Worm (Caenorhabditis elegans) whole organism, early embryonic: ENCODE results near the gene skr-9.

ENCODE experiments used
- B0310.2 ChIP-seq: sonication (generic microtip); optimal IDR thresholded peaks from 2 replicates; lab custom pipeline; 2016; ENCODE audit warnings: mild to moderate bottlenecking, missing genetic modification characterization, missing compliant biosample characterization
- F13C5.2 ChIP-seq: sonication (generic microtip); optimal IDR thresholded peaks from 2 replicates; lab custom pipeline; 2017; ENCODE audit warnings: mild to moderate bottlenecking, missing genetic modification characterization, inconsistent platforms, missing compliant biosample characterization
- aly-1 ChIP-seq: sonication (generic microtip); optimal IDR thresholded peaks from 2 replicates; lab custom pipeline; 2016; ENCODE audit warnings: missing genetic modification characterization, missing compliant biosample characterization
- ama-1 ChIP-seq: fragments of 150-350 bp; optimal IDR thresholded peaks from 2 replicates; lab custom pipeline; 2014
- ceh-13 ChIP-seq: fragments of 200-800 bp; sonication (Bioruptor generic); optimal IDR thresholded peaks from 2 replicates; lab custom pipeline; 2018; ENCODE audit warnings: mild to moderate bottlenecking, missing genetic modification characterization, missing compliant biosample characterization
- ceh-36 ChIP-seq: sonication (generic microtip); optimal IDR thresholded peaks from 2 replicates; lab custom pipeline; 2016; ENCODE audit warnings: missing genetic modification characterization, inconsistent platforms, missing compliant biosample characterization
- ets-7 ChIP-seq: sonication (generic microtip); optimal IDR thresholded peaks from 2 replicates; lab custom pipeline; 2016; ENCODE audit warnings: missing genotype, missing genetic modification characterization, missing compliant biosample characterization
- flt-1 ChIP-seq: fragments of 200-800 bp; sonication (Bioruptor generic); IDR thresholded peaks from 2 replicates; pipeline ENCODE4 v1.3.6; 2022; ENCODE audit warnings: missing genetic modification characterization, missing compliant biosample characterization
- hmbx-1 ChIP-seq: sonication (generic microtip); optimal IDR thresholded peaks from 2 replicates; lab custom pipeline; 2016; ENCODE audit warnings: mild to moderate bottlenecking, missing genetic modification characterization, missing compliant biosample characterization
- hmg-4 ChIP-seq: fragments of 200-800 bp; sonication (Bioruptor generic); optimal IDR thresholded peaks from 2 replicates; lab custom pipeline; 2018; ENCODE audit warnings: mild to moderate bottlenecking, missing genetic modification characterization, missing compliant biosample characterization
- hnd-1 ChIP-seq: sonication (generic microtip); optimal IDR thresholded peaks from 2 replicates; lab custom pipeline; 2016; ENCODE audit warnings: missing genetic modification characterization, missing compliant biosample characterization
- pes-1 ChIP-seq: fragments of 200-800 bp; sonication (Bioruptor generic); IDR thresholded peaks from 2 replicates; pipeline ENCODE4 v1.3.6; 2022; ENCODE audit warnings: missing genetic modification reagents, missing genetic modification characterization, missing compliant biosample characterization
- scrt-1 ChIP-seq: fragments of 200-800 bp; sonication (Bioruptor generic); IDR thresholded peaks from 2 replicates; pipeline ENCODE4 v1.3.6; 2022; ENCODE audit warnings: missing genetic modification characterization, missing compliant biosample characterization
- sea-1 ChIP-seq: fragments of 200-800 bp; sonication (Bioruptor generic); conservative IDR thresholded peaks from 2 replicates; pipeline ENCODE4 v1.3.6; 2022; ENCODE audit warnings: missing genetic modification characterization, missing compliant biosample characterization
- tbx-11 ChIP-seq: fragments of 200-800 bp; sonication (Bioruptor generic); IDR thresholded peaks from 2 replicates; pipeline ENCODE4 v1.3.6; 2022; ENCODE audit warnings: missing genetic modification characterization, missing compliant biosample characterization
- tbx-37 ChIP-seq: fragments of 200-800 bp; sonication (Bioruptor generic); conservative IDR thresholded peaks from 2 replicates; pipeline ENCODE4 v1.3.6; 2022; ENCODE audit warnings: missing genetic modification reagents, missing genetic modification characterization, missing compliant biosample characterization
- tra-4 ChIP-seq: sonication (generic microtip); optimal IDR thresholded peaks from 2 replicates; lab custom pipeline; 2017; ENCODE audit warnings: missing genetic modification characterization, missing compliant biosample characterization

The skr-9 gene

DNA sequence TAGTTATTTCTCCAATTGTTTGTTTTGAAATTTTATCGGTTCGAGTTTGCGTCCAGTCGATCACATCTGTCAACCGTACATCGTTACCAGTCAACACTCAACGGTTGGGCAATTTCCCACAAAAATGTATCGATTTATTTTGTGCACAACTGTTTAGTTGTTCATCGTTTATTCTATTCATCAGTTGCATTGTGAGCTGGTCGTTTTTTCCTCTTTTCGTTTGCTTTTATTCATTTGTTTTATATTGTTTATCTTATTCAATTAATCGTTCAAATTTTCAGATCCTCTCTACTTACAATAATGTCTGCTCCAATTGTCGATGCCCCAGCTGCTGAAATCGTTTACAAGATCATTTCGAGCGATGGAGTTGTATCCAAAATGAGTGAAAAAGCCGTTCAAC is 3.6 kb downstream of the skr-9 start, which contains the start of gene skr-12:
Gene skr-12, plus strand, starts transcription at position 301 of the 400 bp plus-strand sequence.
- TF ChIP-seq F13C5.2 (tag; lab: Kevin White, UChicago) (no peak), scrt-1 (GFP tag; lab: Robert Waterston, UW) (no peak), sea-1 (GFP tag; lab: Robert Waterston, UW) (no peak), ceh-36 (tag; lab: Kevin White, UChicago) (no peak), ceh-13 (GFP tag; lab: Kevin White, UChicago) (no peak), ets-7 (no peak), ama-1 (lab: Kevin White, UChicago) (no peak), hnd-1 (tag; lab: Kevin White, UChicago) (no peak), tbx-37 (GFP tag; lab: Robert Waterston, UW) (no peak), hmg-4 (GFP tag; lab: Kevin White, UChicago) (no peak), hmbx-1 (tag; lab: Kevin White, UChicago) (no peak), tbx-11 (no peak), flt-1 (GFP tag; lab: Robert Waterston, UW) (no peak), pes-1 (GFP tag; lab: Robert Waterston, UW) (no peak), B0310.2 (tag; lab: Kevin White, UChicago) (no peak), tra-4 (tag; lab: Kevin White, UChicago) (no peak)

DNA sequence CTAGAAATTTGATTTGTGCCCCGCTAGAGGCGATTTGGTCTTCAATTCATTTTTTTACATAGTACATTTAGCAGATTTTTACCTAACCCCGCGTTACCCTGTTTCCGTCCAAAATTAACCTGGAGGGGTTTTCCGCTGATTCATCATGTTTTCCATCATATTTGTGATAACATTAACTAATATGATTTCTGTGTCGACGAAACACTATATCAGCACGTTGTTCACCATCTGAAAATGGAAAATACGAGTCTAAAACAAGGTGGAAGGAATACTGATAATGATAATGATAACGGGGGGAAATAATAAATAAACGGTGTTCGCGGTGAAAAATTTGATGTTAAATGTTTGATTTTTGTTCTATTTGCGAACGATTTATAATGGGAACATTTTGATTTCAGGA is 8.4 kb downstream of the skr-9 start:
- TF ChIP-seq tra-4 (tag; lab: Kevin White, UChicago) (no peak), hmg-4 (GFP tag; lab: Kevin White, UChicago) (no peak), scrt-1 (GFP tag; lab: Robert Waterston, UW) (no peak), flt-1 (GFP tag; lab: Robert Waterston, UW) (no peak), aly-1 (tag; lab: Kevin White, UChicago) (no peak), ceh-36 (tag; lab: Kevin White, UChicago) (no peak), B0310.2 (tag; lab: Kevin White, UChicago) (no peak), F13C5.2 (tag; lab: Kevin White, UChicago) (no peak), sea-1 (GFP tag; lab: Robert Waterston, UW) (no peak), hnd-1 (tag; lab: Kevin White, UChicago) (no peak), tbx-11 (no peak), pes-1 (GFP tag; lab: Robert Waterston, UW) (no peak), hmbx-1 (tag; lab: Kevin White, UChicago) (no peak), ets-7 (no peak), ama-1 (lab: Kevin White, UChicago) (no peak), tbx-37 (GFP tag; lab: Robert Waterston, UW) (no peak), ceh-13 (GFP tag; lab: Kevin White, UChicago) (no peak)

DNA sequence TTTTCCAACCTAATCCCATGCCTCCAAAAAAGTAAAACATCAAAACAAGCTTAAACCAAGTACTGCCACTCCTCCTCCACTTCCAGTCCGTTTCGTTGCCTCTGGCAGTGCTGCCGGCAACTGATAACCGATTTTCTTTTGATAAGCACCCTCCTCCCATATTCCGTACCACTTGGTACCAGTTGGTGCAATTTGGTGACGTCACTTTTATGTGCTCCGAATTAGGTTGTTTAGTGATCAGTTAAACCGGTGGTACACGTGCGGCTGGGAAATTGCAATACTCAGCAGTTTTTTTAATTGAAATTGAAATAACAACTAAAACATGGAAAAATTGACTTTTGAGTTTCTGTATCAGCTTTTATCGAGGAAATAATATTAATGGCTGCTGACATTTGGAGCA is 10.7 kb downstream of the skr-9 start:
- TF ChIP-seq ceh-13 (GFP tag; lab: Kevin White, UChicago): no peak
- TF ChIP-seq tbx-37 (GFP tag; lab: Robert Waterston, UW): no peak
- TF ChIP-seq hnd-1 (tag; lab: Kevin White, UChicago): no peak
- TF ChIP-seq pes-1 (GFP tag; lab: Robert Waterston, UW): no peak
- TF ChIP-seq scrt-1 (GFP tag; lab: Robert Waterston, UW): no peak
- no peak for TF ChIP-seq B0310.2 (tag; lab: Kevin White, UChicago)
- TF ChIP-seq flt-1 (GFP tag; lab: Robert Waterston, UW): no peak
- no peak for TF ChIP-seq F13C5.2 (tag; lab: Kevin White, UChicago)
- TF ChIP-seq tbx-11: no peak
- TF ChIP-seq ceh-36 (tag; lab: Kevin White, UChicago): no peak
- no peak for TF ChIP-seq sea-1 (GFP tag; lab: Robert Waterston, UW)
- no peak for TF ChIP-seq ets-7
- no peak for TF ChIP-seq hmbx-1 (tag; lab: Kevin White, UChicago)
- TF ChIP-seq hmg-4 (GFP tag; lab: Kevin White, UChicago): no peak
- TF ChIP-seq ama-1 (lab: Kevin White, UChicago): no peak
- no peak for TF ChIP-seq aly-1 (tag; lab: Kevin White, UChicago)

DNA sequence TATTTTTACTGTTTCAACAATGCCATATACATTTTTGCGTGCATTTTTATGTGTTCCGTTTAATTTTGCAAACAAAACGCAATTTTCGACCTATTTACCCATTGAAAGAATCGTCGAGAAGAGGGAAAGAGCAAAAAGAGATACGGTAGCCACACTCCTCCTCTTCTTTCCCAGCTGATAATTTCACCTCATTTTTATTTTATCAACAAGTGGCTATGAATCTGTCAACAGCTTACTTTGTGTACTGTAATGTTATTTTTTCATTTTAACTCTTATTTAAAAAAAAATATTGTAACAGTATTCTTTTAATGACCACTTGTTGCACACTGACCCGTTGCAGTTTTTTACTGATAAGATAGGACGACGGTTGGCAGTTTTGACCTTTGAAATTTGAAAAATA is 11.6 kb downstream of the skr-9 start:
- TF ChIP-seq aly-1 (tag; lab: Kevin White, UChicago) (no peak), scrt-1 (GFP tag; lab: Robert Waterston, UW) (no peak), hmbx-1 (tag; lab: Kevin White, UChicago) (no peak), B0310.2 (tag; lab: Kevin White, UChicago) (no peak), hmg-4 (GFP tag; lab: Kevin White, UChicago) (no peak), F13C5.2 (tag; lab: Kevin White, UChicago) (no peak), ama-1 (lab: Kevin White, UChicago) (no peak), tra-4 (tag; lab: Kevin White, UChicago) (no peak), ceh-13 (GFP tag; lab: Kevin White, UChicago) (no peak), tbx-11 (no peak), tbx-37 (GFP tag; lab: Robert Waterston, UW) (no peak), ceh-36 (tag; lab: Kevin White, UChicago) (no peak), pes-1 (GFP tag; lab: Robert Waterston, UW) (no peak), flt-1 (GFP tag; lab: Robert Waterston, UW) (no peak), hnd-1 (tag; lab: Kevin White, UChicago) (no peak), ets-7 (no peak), sea-1 (GFP tag; lab: Robert Waterston, UW) (no peak)

DNA sequence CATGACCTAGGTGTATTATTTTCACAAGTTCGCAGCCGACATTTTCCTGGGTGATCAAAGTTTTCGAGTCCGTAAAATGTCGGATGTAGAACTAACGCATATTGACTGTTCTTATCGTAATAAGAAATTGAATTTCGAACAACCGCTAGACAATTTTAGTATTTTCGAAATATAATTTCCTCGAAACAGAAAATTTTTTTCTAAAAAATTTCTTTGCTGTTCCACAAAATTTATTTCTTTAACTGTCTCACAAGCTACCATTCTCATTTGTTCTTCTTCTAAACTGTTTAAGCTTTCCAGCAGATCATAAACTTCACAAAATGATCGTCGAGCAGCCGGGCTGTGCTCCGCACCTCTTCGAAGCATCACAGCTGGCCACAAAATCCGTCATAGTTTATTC is 12.8 kb downstream of the skr-9 start, which contains the start of gene C52D10.3:
Gene C52D10.3, plus strand, starts transcription at position 301 of the 400 bp plus-strand sequence.
- TF ChIP-seq hmg-4 (GFP tag; lab: Kevin White, UChicago): no peak
- TF ChIP-seq ceh-13 (GFP tag; lab: Kevin White, UChicago): no peak
- TF ChIP-seq F13C5.2 (tag; lab: Kevin White, UChicago): no peak
- no peak for TF ChIP-seq tra-4 (tag; lab: Kevin White, UChicago)
- TF ChIP-seq pes-1 (GFP tag; lab: Robert Waterston, UW): no peak
- TF ChIP-seq sea-1 (GFP tag; lab: Robert Waterston, UW): no peak
- TF ChIP-seq ceh-36 (tag; lab: Kevin White, UChicago): no peak
- no peak for TF ChIP-seq hmbx-1 (tag; lab: Kevin White, UChicago)
- no peak for TF ChIP-seq B0310.2 (tag; lab: Kevin White, UChicago)
- TF ChIP-seq hnd-1 (tag; lab: Kevin White, UChicago): no peak
- no peak for TF ChIP-seq tbx-11
- TF ChIP-seq tbx-37 (GFP tag; lab: Robert Waterston, UW): no peak
- no peak for TF ChIP-seq scrt-1 (GFP tag; lab: Robert Waterston, UW)
- no peak for TF ChIP-seq ama-1 (lab: Kevin White, UChicago)
- no peak for TF ChIP-seq flt-1 (GFP tag; lab: Robert Waterston, UW)
- TF ChIP-seq aly-1 (tag; lab: Kevin White, UChicago): no peak

DNA sequence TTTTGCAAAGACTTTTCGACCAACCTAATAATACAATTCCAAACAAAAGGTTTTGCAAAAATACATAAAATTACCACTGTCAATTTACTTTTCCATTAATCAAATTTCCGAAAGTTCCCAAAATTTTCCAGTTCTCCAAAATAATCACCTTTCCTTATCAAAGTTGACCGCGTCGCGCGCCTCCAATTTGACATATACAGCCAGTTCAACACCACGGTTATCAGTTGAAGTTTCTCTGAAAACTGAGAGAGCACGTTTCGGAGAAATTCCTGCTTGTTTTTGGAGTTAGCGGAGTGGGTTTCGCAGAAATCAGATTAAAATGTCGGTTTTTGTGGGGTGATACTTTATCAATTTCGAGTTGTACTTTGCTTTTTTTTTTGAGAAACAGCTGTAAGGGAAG is 15.7 kb downstream of the skr-9 start:
- TF ChIP-seq hmbx-1 (tag; lab: Kevin White, UChicago): no peak
- TF ChIP-seq ceh-36 (tag; lab: Kevin White, UChicago): no peak
- no peak for TF ChIP-seq ets-7
- TF ChIP-seq ceh-13 (GFP tag; lab: Kevin White, UChicago): no peak
- no peak for TF ChIP-seq pes-1 (GFP tag; lab: Robert Waterston, UW)
- no peak for TF ChIP-seq scrt-1 (GFP tag; lab: Robert Waterston, UW)
- TF ChIP-seq ama-1 (lab: Kevin White, UChicago): no peak
- TF ChIP-seq flt-1 (GFP tag; lab: Robert Waterston, UW): no peak
- no peak for TF ChIP-seq tra-4 (tag; lab: Kevin White, UChicago)
- TF ChIP-seq aly-1 (tag; lab: Kevin White, UChicago): no peak
- TF ChIP-seq F13C5.2 (tag; lab: Kevin White, UChicago): no peak
- TF ChIP-seq sea-1 (GFP tag; lab: Robert Waterston, UW): no peak
